Worm (Caenorhabditis elegans) whole organism, L4/young adult: Measurements from ENCODE around the gene C02F5.5.

Experiments used
- dao-5 ChIP-seq: sonication (generic microtip); optimal IDR thresholded peaks from 2 replicates; lab custom pipeline; 2016; ENCODE audit warnings: missing genotype, missing genetic modification characterization, moderate library complexity, missing compliant biosample characterization
- him-1 ChIP-seq: sonication (generic microtip); optimal IDR thresholded peaks from 2 replicates; lab custom pipeline; 2016; ENCODE audit warnings: missing genotype, missing genetic modification reagents, missing genetic modification characterization, missing compliant biosample characterization

ce11 chrIII:8224769-8225168 is 11.2 kb upstream of the C02F5.5 start, which contains the start of gene mob-4:
- no peak for TF ChIP-seq dao-5 (tag; lab: Kevin White, UChicago)
- TF ChIP-seq him-1 = no peak
